Worm (Caenorhabditis elegans): Measurements from ENCODE around the gene nhr-6.

- TF ChIP-seq mdt-29 (GFP tag; IDR thresholded peaks at IDR 0.05) (no peak), mep-1 (tag; optimal IDR thresholded peaks at IDR 0.05) (no peak), nhr-237 (tag; optimal IDR thresholded peaks at IDR 0.05) (no peak), nhr-28 (tag; optimal IDR thresholded peaks at IDR 0.05) (peak; percentile 26), lin-15B (tag; optimal IDR thresholded peaks at IDR 0.05) (no peak), gei-8 (GFP tag; optimal IDR thresholded peaks at IDR 0.05) (no peak), set-16 (GFP tag; IDR thresholded peaks at IDR 0.05) (no peak)
These were observed 1.9 kb upstream of the nhr-6 start for ce11 chrIII:3571371-3571902.

Measured in whole organism, L4 larva.